Worm (Caenorhabditis elegans) whole organism, L4/young adult: ENCODE measurements around the gene sphk-1.

Experiments used
- W03F9.2 ChIP-seq: fragments of 150-350 bp; optimal IDR thresholded peaks from 2 replicates; lab custom pipeline; 2014; ENCODE audit warnings: missing biosample characterization, missing genetic modification characterization
- dao-5 ChIP-seq: sonication (generic microtip); optimal IDR thresholded peaks from 2 replicates; lab custom pipeline; 2016; ENCODE audit warnings: missing genotype, missing genetic modification characterization, moderate library complexity, missing compliant biosample characterization
- him-1 ChIP-seq: sonication (generic microtip); optimal IDR thresholded peaks from 2 replicates; lab custom pipeline; 2016; ENCODE audit warnings: missing genotype, missing genetic modification reagents, missing genetic modification characterization, missing compliant biosample characterization

DNA sequence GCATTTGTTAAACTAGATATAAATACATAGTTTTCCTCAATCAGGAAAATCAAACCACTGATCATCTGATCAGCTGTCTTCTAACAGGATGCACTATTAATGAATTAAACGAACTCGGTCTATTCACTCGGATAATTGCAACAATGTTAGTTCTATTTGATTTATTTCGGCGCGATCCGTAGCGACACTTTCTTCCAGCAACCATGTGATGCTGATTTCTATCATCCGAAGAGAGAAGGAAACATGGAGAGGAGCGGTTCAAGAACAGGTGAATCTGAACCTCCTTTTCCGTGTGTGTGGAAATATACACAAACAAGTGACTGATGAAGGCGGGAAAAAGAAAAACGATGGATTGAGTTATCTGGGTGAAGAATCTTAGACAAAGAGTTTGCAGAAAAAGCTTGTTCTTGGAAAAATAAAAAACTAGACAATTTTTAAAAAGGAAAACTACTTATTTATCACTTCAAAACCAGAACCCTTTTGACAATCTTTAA is 30.3 kb upstream of the sphk-1 start:
- no peak for TF ChIP-seq dao-5 (tag; lab: Kevin White, UChicago)
- TF ChIP-seq him-1 (tag; lab: Kevin White, UChicago): no peak
- TF ChIP-seq W03F9.2 (tag; lab: Kevin White, UChicago): no peak
